Fruit fly (Drosophila melanogaster) whole organism, pupa: ENCODE measurements around the gene Prosbeta3.

Source experiments
- CG10348 ChIP-seq: fragments of 200-800 bp; sonication (Bioruptor generic); IDR thresholded peaks from 2 replicates; pipeline ENCODE4 v1.3.6; 2022; ENCODE audit warnings: missing biosample characterization, missing genetic modification characterization
- CG12605 ChIP-seq: fragments of 200-800 bp; sonication (Bioruptor generic); IDR thresholded peaks from 2 replicates; pipeline ENCODE4 v1.3.6; 2022; ENCODE audit warnings: missing biosample characterization, missing genetic modification characterization
- CG13204 ChIP-seq: fragments of 200-800 bp; sonication (Bioruptor generic); optimal IDR thresholded peaks from 2 replicates; lab custom pipeline; 2018; ENCODE audit warnings: missing biosample characterization, mild to moderate bottlenecking, missing genetic modification characterization, moderate library complexity
- CG14655 ChIP-seq: fragments of 200-800 bp; sonication (Bioruptor generic); optimal IDR thresholded peaks from 3 replicates; lab custom pipeline; 2017; ENCODE audit warnings: mild to moderate bottlenecking, missing biosample characterization, missing genetic modification reagents, missing genetic modification characterization
- CG15710 ChIP-seq: fragments of 200-800 bp; sonication (Bioruptor generic); optimal IDR thresholded peaks from 2 replicates; lab custom pipeline; 2018; ENCODE audit warnings: missing biosample characterization, mild to moderate bottlenecking, missing genetic modification characterization, moderate library complexity
- CG17806 ChIP-seq: fragments of 200-800 bp; sonication (Bioruptor generic); optimal IDR thresholded peaks from 2 replicates; lab custom pipeline; 2018; ENCODE audit warnings: missing biosample characterization, mild to moderate bottlenecking, missing genetic modification characterization, moderate library complexity
- CG32121 ChIP-seq: fragments of 200-800 bp; sonication (Bioruptor generic); IDR thresholded peaks from 2 replicates; pipeline ENCODE4 v1.3.6; 2022; ENCODE audit warnings: missing biosample characterization, missing genetic modification characterization
- CG34367 ChIP-seq: fragments of 200-800 bp; sonication (Bioruptor generic); optimal IDR thresholded peaks from 2 replicates; lab custom pipeline; 2018; ENCODE audit warnings: missing biosample characterization, mild to moderate bottlenecking, missing genetic modification characterization
- CG4496 ChIP-seq: fragments of 200-800 bp; sonication (Bioruptor generic); IDR thresholded peaks from 3 replicates; pipeline ENCODE4 v1.3.6; 2022; ENCODE audit warnings: missing biosample characterization, missing genetic modification characterization
- CG8159 ChIP-seq: fragments of 200-800 bp; sonication (Bioruptor generic); optimal IDR thresholded peaks from 3 replicates; lab custom pipeline; 2018; ENCODE audit warnings: missing biosample characterization, mild to moderate bottlenecking, missing genetic modification characterization, moderate library complexity
- CG8301 ChIP-seq: fragments of 200-800 bp; sonication (Bioruptor generic); optimal IDR thresholded peaks from 2 replicates; lab custom pipeline; 2018; ENCODE audit warnings: missing biosample characterization, mild to moderate bottlenecking, missing genetic modification characterization
- CG9948 ChIP-seq: fragments of 200-800 bp; sonication (Bioruptor generic); optimal IDR thresholded peaks from 2 replicates; lab custom pipeline; 2018; ENCODE audit warnings: missing biosample characterization, mild to moderate bottlenecking, missing genetic modification characterization, moderate library complexity
- D1 ChIP-seq: fragments of 200-800 bp; sonication (Bioruptor generic); optimal IDR thresholded peaks from 2 replicates; lab custom pipeline; 2018; ENCODE audit warnings: missing biosample characterization, mild to moderate bottlenecking, missing genetic modification characterization, moderate library complexity
- EcR ChIP-seq: fragments of 200-800 bp; sonication (Bioruptor generic); optimal IDR thresholded peaks from 3 replicates; lab custom pipeline; 2019; ENCODE audit warnings: missing biosample characterization, missing genetic modification characterization, mild to moderate bottlenecking, moderate library complexity, missing genetic modification reagents
- Ets98B ChIP-seq: fragments of 200-800 bp; sonication (Bioruptor generic); IDR thresholded peaks from 2 replicates; pipeline ENCODE4 v1.3.6; 2022; ENCODE audit warnings: missing biosample characterization, missing genetic modification characterization
- Pif1A ChIP-seq: fragments of 200-800 bp; sonication (Bioruptor generic); optimal IDR thresholded peaks from 3 replicates; lab custom pipeline; 2016; ENCODE audit warnings: missing biosample characterization, missing genetic modification characterization
- Pif1B ChIP-seq: fragments of 200-800 bp; sonication (Bioruptor generic); optimal IDR thresholded peaks from 3 replicates; lab custom pipeline; 2016; ENCODE audit warnings: missing biosample characterization, missing genetic modification characterization
- Snoo ChIP-seq: fragments of 200-800 bp; sonication (Bioruptor generic); optimal IDR thresholded peaks from 3 replicates; lab custom pipeline; 2017; ENCODE audit warnings: missing biosample characterization, mild to moderate bottlenecking, missing genetic modification characterization, inconsistent platforms
- fd96Ca ChIP-seq: fragments of 200-800 bp; sonication (Bioruptor generic); IDR thresholded peaks from 3 replicates; pipeline ENCODE4 v1.3.6; 2022; ENCODE audit warnings: missing biosample characterization, missing genetic modification characterization
- gl ChIP-seq: fragments of 200-800 bp; sonication (Bioruptor generic); optimal IDR thresholded peaks from 2 replicates; lab custom pipeline; 2018; ENCODE audit warnings: missing biosample characterization, mild to moderate bottlenecking, missing genetic modification characterization
- rn ChIP-seq: fragments of 200-800 bp; sonication (Bioruptor generic); IDR thresholded peaks from 2 replicates; pipeline ENCODE4 v1.3.6; 2022; ENCODE audit warnings: missing biosample characterization, missing genetic modification characterization

Prosbeta3 gene

DNA sequence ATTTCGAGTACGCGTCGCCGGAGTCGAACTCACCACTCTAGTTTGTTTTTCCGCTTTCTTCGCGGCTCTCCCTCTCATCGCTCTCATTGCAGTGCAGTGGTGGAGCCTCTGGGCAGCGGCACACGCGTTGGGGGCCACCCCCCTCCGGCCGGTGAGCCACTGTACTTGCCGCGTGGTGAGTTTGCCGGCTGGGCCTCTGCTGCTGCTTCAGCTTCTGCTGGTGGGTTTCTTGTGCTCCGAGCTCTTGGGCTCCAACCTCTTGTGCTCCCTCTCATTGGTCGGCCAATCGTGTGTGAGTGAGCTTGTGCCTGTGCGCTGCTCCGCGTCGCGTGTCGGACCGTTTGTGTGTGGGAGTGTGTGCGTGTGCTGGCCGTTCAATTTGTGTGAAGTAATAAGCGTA, 47.0 kb upstream of the Prosbeta3 start:
- TF ChIP-seq CG9948 (tag; lab: Kevin White, UChicago) (no peak), Ets98B (GFP tag; lab: Robert Waterston, UW) (no peak), Pif1B (GFP tag; lab: Kevin White, UChicago) (peak; percentile 57), CG13204 (GFP tag; lab: Kevin White, UChicago) (peak; percentile 95), gl (peak; percentile 74), CG8159 (tag; lab: Kevin White, UChicago) (peak; percentile 60), CG10348 (GFP tag; lab: Robert Waterston, UW) (no peak), CG15710 (tag; lab: Kevin White, UChicago) (peak; percentile 36), rn (GFP tag; lab: Robert Waterston, UW) (no peak), CG8301 (tag; lab: Kevin White, UChicago) (peak; percentile 44), D1 (tag; lab: Kevin White, UChicago) (no peak), CG14655 (peak; percentile 53), CG4496 (GFP tag; lab: Robert Waterston, UW) (no peak), CG34367 (tag; lab: Kevin White, UChicago) (no peak), EcR (GFP tag; lab: Kevin White, UChicago) (peak; percentile 44), Pif1A (GFP tag; lab: Kevin White, UChicago) (peak; percentile 56), CG12605 (no peak), CG32121 (GFP tag; lab: Robert Waterston, UW) (no peak), fd96Ca (GFP tag; lab: Robert Waterston, UW) (no peak), CG17806 (tag; lab: Kevin White, UChicago) (peak; percentile 41), Snoo (tag; lab: Kevin White, UChicago) (peak; percentile 57)

DNA sequence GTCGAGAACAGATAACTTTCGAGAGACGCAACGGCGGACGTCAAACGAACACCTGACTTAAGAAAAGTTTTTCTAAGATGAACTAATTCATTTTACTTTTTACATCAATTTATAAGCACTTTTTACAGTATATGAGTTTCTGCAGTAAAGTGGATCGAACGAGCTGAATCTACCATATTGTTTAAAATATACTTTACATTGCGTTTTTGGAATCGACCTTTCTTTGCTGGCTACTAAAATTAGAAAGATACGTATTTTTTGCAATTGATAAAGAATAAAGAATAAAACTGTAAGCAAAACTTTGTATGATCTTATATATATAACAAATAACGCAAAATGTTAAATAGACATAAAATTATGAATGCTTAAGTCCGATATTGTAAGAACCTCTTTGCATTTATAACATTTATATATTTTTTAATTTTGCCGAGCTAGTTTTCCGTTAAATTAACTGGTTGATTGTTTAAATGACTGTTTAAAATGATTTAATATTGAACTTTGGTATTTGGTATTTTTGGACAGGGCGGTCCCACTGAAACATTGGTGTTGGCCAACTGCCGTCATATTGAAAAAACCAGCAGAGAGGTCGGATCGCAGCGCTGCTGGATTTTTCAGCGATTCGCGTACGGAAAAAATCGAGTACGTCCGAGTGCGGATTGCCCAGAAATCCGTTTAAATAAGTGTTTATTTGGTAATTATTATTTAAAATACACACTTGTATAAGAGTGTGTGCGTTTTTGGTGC, 46.1 kb upstream of the Prosbeta3 start, which contains the start of gene Kdm2:
Kdm2 (plus strand) TSS at position 559 of the 744 bp plus-strand sequence.
- TF ChIP-seq Pif1B (GFP tag; lab: Kevin White, UChicago) (peak; percentile 32), CG12605 (no peak), D1 (tag; lab: Kevin White, UChicago) (peak; percentile 5), Pif1A (GFP tag; lab: Kevin White, UChicago) (peak; percentile 47)

DNA sequence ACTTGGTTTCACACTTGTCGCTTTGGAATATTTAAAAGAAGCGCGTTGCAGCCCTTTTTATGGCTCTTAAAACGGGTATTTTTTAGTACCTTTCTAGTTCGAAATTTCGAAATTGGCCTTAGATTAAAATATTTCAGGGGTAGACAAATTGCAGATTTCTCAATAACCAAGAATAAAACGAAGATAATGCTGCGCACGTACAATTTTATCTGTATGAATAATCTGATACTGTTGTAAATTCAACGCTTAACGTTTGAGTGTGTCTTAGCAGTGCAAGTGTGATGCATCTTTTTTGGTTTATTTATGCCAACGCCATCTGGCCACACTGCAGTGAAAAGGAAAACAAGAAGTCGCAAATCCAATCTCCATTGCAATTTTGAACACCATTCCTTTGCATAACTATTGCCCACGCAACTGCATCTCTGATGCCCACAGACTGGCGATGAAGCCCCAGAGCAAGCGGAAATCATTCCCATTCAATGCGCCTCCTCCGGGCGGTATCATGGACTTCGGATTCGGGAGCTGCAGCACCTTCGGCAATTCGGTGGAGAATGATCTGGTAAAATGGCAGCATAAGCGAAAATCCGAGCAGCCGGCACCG, 44.6 kb upstream of the Prosbeta3 start, which contains the start of gene Nmdmc:
Nmdmc (minus strand) TSS at position 37 of the 601 bp plus-strand sequence.
- no peak for TF ChIP-seq Pif1A (GFP tag; lab: Kevin White, UChicago)
- TF ChIP-seq, all 21 proteins: peak for 0

DNA sequence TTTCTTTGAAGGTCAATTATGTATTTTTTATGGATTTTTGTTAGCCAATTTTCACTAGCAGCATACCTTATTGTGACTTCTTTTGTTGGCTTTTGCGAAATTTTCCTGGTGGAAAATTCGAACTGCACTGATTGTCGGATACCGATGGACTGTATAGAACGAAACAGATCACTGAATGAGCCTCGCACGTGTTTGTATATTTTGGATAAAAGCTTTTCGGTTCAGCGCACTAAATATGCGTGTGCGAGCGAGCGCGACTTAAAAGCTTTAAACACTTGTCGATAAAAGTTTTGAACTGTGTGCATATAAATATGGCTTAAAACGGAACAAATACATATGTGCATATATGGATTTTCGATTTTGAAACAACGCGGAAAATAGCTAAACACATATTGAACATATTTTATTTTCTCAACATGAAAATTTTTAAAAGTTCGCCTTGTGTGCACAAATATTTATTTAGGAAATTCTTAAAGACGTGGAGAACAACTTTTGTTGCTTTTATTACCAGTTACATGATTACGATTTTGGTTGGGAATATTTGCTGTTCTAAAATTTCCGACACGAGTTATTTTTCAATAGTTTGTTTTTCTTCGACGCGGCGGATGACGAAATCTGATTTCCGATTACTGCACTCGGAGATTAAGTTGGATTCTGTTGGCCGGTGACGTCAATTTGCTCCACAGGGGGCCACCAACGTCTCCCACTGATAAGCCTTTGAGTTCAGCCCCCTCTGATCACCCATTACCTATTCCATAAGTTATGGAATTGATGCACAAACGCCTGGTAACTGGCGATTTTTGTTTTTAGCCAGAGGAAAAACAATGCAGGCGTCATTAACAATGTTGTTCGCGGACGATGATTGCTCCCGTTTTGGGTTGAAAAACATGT, 43.3 kb upstream of the Prosbeta3 start:
- no peak for TF ChIP-seq CG17806 (tag; lab: Kevin White, UChicago)
- TF ChIP-seq CG8301 (tag; lab: Kevin White, UChicago): no peak
- no peak for TF ChIP-seq CG12605
- TF ChIP-seq CG9948 (tag; lab: Kevin White, UChicago): no peak
- no peak for TF ChIP-seq CG10348 (GFP tag; lab: Robert Waterston, UW)
- TF ChIP-seq D1 (tag; lab: Kevin White, UChicago): peak; percentile 40
- no peak for TF ChIP-seq CG34367 (tag; lab: Kevin White, UChicago)

DNA sequence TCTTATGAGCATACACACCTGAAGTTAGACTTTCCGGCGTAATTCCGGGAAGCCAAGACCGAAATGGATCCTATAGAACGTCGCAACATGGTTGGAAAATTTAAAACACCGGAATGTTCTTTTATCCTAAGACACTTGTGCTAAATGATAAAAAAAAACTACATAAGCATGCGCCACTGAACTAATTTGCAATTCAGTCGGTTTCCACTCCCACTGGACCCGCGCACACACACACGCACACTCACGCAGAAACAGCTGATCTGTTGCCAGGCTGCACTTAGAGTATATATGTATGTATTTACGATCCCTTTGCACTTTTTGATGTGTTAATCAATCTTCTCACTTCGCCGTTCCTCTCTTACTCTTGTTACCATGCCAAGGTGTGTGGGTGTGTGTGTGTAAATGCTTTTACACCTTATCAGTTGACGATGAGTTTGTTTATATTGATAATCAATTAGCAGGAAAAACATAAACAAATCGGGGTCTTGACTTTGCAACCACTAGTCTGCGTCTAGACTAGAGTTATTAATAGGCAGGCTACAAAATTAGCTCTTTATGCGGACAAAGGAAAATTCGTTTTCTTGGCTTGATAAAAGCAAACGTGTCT, 42.5 kb upstream of the Prosbeta3 start, which contains the start of gene Mst85C:
Mst85C (plus strand) TSS at position 180 of the 607 bp plus-strand sequence.
- TF ChIP-seq Pif1B (GFP tag; lab: Kevin White, UChicago): no peak
- TF ChIP-seq CG8301 (tag; lab: Kevin White, UChicago): no peak
- TF ChIP-seq gl: peak; percentile 37
- no peak for TF ChIP-seq Pif1A (GFP tag; lab: Kevin White, UChicago)
- TF ChIP-seq EcR (GFP tag; lab: Kevin White, UChicago): peak; percentile 50
- TF ChIP-seq fd96Ca (GFP tag; lab: Robert Waterston, UW): no peak
- TF ChIP-seq CG13204 (GFP tag; lab: Kevin White, UChicago): no peak
- TF ChIP-seq rn (GFP tag; lab: Robert Waterston, UW): no peak
- TF ChIP-seq CG9948 (tag; lab: Kevin White, UChicago): no peak
- TF ChIP-seq CG17806 (tag; lab: Kevin White, UChicago): no peak
- no peak for TF ChIP-seq CG14655
- no peak for TF ChIP-seq D1 (tag; lab: Kevin White, UChicago)
- TF ChIP-seq CG4496 (GFP tag; lab: Robert Waterston, UW): no peak
- TF ChIP-seq CG10348 (GFP tag; lab: Robert Waterston, UW): no peak
- TF ChIP-seq, all 21 proteins: peak for 2
